Worm (Caenorhabditis elegans) whole organism, early embryonic: ENCODE results near the gene nhr-88.
"Not testable (repeated sequence)": the region's sequence is repeated elsewhere in the genome, so short reads cannot be mapped to it uniquely, and the experiment has no call there.

ENCODE experiments used
- B0310.2 ChIP-seq: sonication (generic microtip); optimal IDR thresholded peaks from 2 replicates; lab custom pipeline; 2016; ENCODE audit warnings: mild to moderate bottlenecking, missing genetic modification characterization, missing compliant biosample characterization
- F13C5.2 ChIP-seq: sonication (generic microtip); optimal IDR thresholded peaks from 2 replicates; lab custom pipeline; 2017; ENCODE audit warnings: mild to moderate bottlenecking, missing genetic modification characterization, inconsistent platforms, missing compliant biosample characterization
- aly-1 ChIP-seq: sonication (generic microtip); optimal IDR thresholded peaks from 2 replicates; lab custom pipeline; 2016; ENCODE audit warnings: missing genetic modification characterization, missing compliant biosample characterization
- ama-1 ChIP-seq: fragments of 150-350 bp; optimal IDR thresholded peaks from 2 replicates; lab custom pipeline; 2014
- ceh-13 ChIP-seq: fragments of 200-800 bp; sonication (Bioruptor generic); optimal IDR thresholded peaks from 2 replicates; lab custom pipeline; 2018; ENCODE audit warnings: mild to moderate bottlenecking, missing genetic modification characterization, missing compliant biosample characterization
- ceh-36 ChIP-seq: sonication (generic microtip); optimal IDR thresholded peaks from 2 replicates; lab custom pipeline; 2016; ENCODE audit warnings: missing genetic modification characterization, inconsistent platforms, missing compliant biosample characterization
- ets-7 ChIP-seq: sonication (generic microtip); optimal IDR thresholded peaks from 2 replicates; lab custom pipeline; 2016; ENCODE audit warnings: missing genotype, missing genetic modification characterization, missing compliant biosample characterization
- flt-1 ChIP-seq: fragments of 200-800 bp; sonication (Bioruptor generic); IDR thresholded peaks from 2 replicates; pipeline ENCODE4 v1.3.6; 2022; ENCODE audit warnings: missing genetic modification characterization, missing compliant biosample characterization
- hmbx-1 ChIP-seq: sonication (generic microtip); optimal IDR thresholded peaks from 2 replicates; lab custom pipeline; 2016; ENCODE audit warnings: mild to moderate bottlenecking, missing genetic modification characterization, missing compliant biosample characterization
- hmg-4 ChIP-seq: fragments of 200-800 bp; sonication (Bioruptor generic); optimal IDR thresholded peaks from 2 replicates; lab custom pipeline; 2018; ENCODE audit warnings: mild to moderate bottlenecking, missing genetic modification characterization, missing compliant biosample characterization
- hnd-1 ChIP-seq: sonication (generic microtip); optimal IDR thresholded peaks from 2 replicates; lab custom pipeline; 2016; ENCODE audit warnings: missing genetic modification characterization, missing compliant biosample characterization
- pes-1 ChIP-seq: fragments of 200-800 bp; sonication (Bioruptor generic); IDR thresholded peaks from 2 replicates; pipeline ENCODE4 v1.3.6; 2022; ENCODE audit warnings: missing genetic modification reagents, missing genetic modification characterization, missing compliant biosample characterization
- sea-1 ChIP-seq: fragments of 200-800 bp; sonication (Bioruptor generic); conservative IDR thresholded peaks from 2 replicates; pipeline ENCODE4 v1.3.6; 2022; ENCODE audit warnings: missing genetic modification characterization, missing compliant biosample characterization
- tbx-11 ChIP-seq: fragments of 200-800 bp; sonication (Bioruptor generic); IDR thresholded peaks from 2 replicates; pipeline ENCODE4 v1.3.6; 2022; ENCODE audit warnings: missing genetic modification characterization, missing compliant biosample characterization
- tbx-37 ChIP-seq: fragments of 200-800 bp; sonication (Bioruptor generic); conservative IDR thresholded peaks from 2 replicates; pipeline ENCODE4 v1.3.6; 2022; ENCODE audit warnings: missing genetic modification reagents, missing genetic modification characterization, missing compliant biosample characterization
- tra-4 ChIP-seq: sonication (generic microtip); optimal IDR thresholded peaks from 2 replicates; lab custom pipeline; 2017; ENCODE audit warnings: missing genetic modification characterization, missing compliant biosample characterization

nhr-88 gene

DNA sequence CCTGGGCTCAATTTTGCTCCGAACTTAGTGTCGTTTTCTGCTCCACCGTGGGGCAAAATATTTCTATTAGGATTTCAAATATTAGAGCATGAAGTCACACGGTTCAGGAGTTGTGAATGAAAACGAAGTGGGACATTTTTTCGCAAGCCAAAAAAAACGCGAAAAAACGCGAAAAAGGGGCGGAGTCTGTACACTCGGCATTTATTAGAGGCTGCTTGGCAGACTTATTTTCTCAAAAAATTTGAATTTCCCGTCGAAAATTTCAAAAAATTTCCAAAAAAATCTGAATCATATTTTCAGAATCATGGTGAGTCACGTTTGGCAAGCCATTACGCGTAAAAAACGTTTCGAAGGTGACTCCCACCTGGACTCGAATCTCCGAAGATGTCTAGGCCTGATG is 56.0 kb downstream of the nhr-88 start, which contains the start of gene B0454.6:
Gene B0454.6, plus strand, starts transcription at position 301 of the 400 bp plus-strand sequence.
- not testable (repeated sequence) for TF ChIP-seq hnd-1 (tag; lab: Kevin White, UChicago); sea-1 (GFP tag; lab: Robert Waterston, UW); tbx-37 (GFP tag; lab: Robert Waterston, UW)

- TF ChIP-seq hnd-1 (tag; lab: Kevin White, UChicago) = no peak
These were observed 58.5 kb downstream of the nhr-88 start for ce11 chrII:3034914-3035313.

- TF ChIP-seq sea-1 (GFP tag; lab: Robert Waterston, UW) (no peak), tbx-37 (GFP tag; lab: Robert Waterston, UW) (no peak), F13C5.2 (tag; lab: Kevin White, UChicago) (no peak), aly-1 (tag; lab: Kevin White, UChicago) (no peak), ceh-36 (no peak), B0310.2 (tag; lab: Kevin White, UChicago) (no peak), tra-4 (tag; lab: Kevin White, UChicago) (no peak), pes-1 (no peak), ceh-13 (GFP tag; lab: Kevin White, UChicago) (no peak), tbx-11 (GFP tag; lab: Robert Waterston, UW) (no peak), hmbx-1 (tag; lab: Kevin White, UChicago) (no peak), ama-1 (lab: Kevin White, UChicago) (no peak), hnd-1 (tag; lab: Kevin White, UChicago) (no peak), flt-1 (no peak), hmg-4 (no peak), ets-7 (no peak)
These were observed 59.9 kb downstream of the nhr-88 start for ce11 chrII:3036344-3036743.
